Worm (Caenorhabditis elegans) whole organism, L1 larva: Measurements from ENCODE around the gene W08E12.4.
A peak's percentile ranks its signal among the peaks of the same experiment; 100 is the strongest.

Source experiments
- C34B4.2 ChIP-seq: sonication (generic microtip); optimal IDR thresholded peaks from 2 replicates; lab custom pipeline; 2017; ENCODE audit warnings: mild to moderate bottlenecking, missing genetic modification characterization, missing compliant biosample characterization
- F16B12.6 ChIP-seq: fragments of 150-350 bp; optimal IDR thresholded peaks from 2 replicates; lab custom pipeline; 2014; ENCODE audit warnings: missing biosample characterization, missing genetic modification characterization
- Y116A8C.19 ChIP-seq: sonication (generic microtip); optimal IDR thresholded peaks from 2 replicates; lab custom pipeline; 2016; ENCODE audit warnings: missing compliant biosample characterization, missing genetic modification characterization, borderline replicate concordance
- aly-2 ChIP-seq: fragments of 150-350 bp; optimal IDR thresholded peaks from 2 replicates; lab custom pipeline; 2014; ENCODE audit warnings: missing biosample characterization, missing genetic modification characterization
- ama-1 ChIP-seq: fragments of 150-350 bp; optimal IDR thresholded peaks from 2 replicates; lab custom pipeline; 2014
- ceh-63 ChIP-seq: fragments of 200-800 bp; sonication (Bioruptor generic); optimal IDR thresholded peaks from 2 replicates; lab custom pipeline; 2018; ENCODE audit warnings: mild to moderate bottlenecking, missing genetic modification characterization, missing compliant biosample characterization
- ceh-8 ChIP-seq: fragments of 200-800 bp; sonication (Bioruptor generic); optimal IDR thresholded peaks from 2 replicates; lab custom pipeline; 2018; ENCODE audit warnings: mild to moderate bottlenecking, missing genetic modification characterization, moderate library complexity, missing compliant biosample characterization
- ceh-90 ChIP-seq: sonication (generic microtip); optimal IDR thresholded peaks from 2 replicates; lab custom pipeline; 2016; ENCODE audit warnings: missing genetic modification characterization, missing compliant biosample characterization
- dpl-1 ChIP-seq, 3 experiments: fragments of 150-350 bp in 2 of 3; sonication (generic microtip) in 1 of 3; optimal IDR thresholded peaks; 2 replicates each; lab custom pipeline; 2014 to 2017; ENCODE audit warnings: missing biosample characterization in 3 of 3, missing genetic modification characterization in 3 of 3, missing genetic modification reagents in 3 of 3
- dsc-1 ChIP-seq: sonication (generic microtip); optimal IDR thresholded peaks from 2 replicates; lab custom pipeline; 2016; ENCODE audit warnings: mild to moderate bottlenecking, missing genetic modification characterization, missing compliant biosample characterization
- efl-1 ChIP-seq, 4 experiments: fragments of 150-350 bp; optimal IDR thresholded peaks in 3 of 4; peaks in 1 of 4; 1 replicate in 1 of 4; 2 replicates in 3 of 4; lab custom pipeline; 2014; ENCODE audit warnings: missing biosample characterization in 2 of 4, missing genetic modification characterization in 2 of 4, missing genetic modification reagents in 2 of 4
- egl-27 ChIP-seq, 2 experiments: fragments of 150-350 bp in 1 of 2; sonication (generic microtip); optimal IDR thresholded peaks; 3 replicates each; lab custom pipeline; 2017 to 2018; ENCODE audit warnings: missing biosample characterization in 2 of 2, missing genetic modification characterization in 2 of 2, missing genetic modification reagents in 2 of 2
- elt-2 ChIP-seq: sonication (generic microtip); optimal IDR thresholded peaks from 2 replicates; lab custom pipeline; 2016; ENCODE audit warnings: missing genetic modification characterization, mild to moderate bottlenecking, inconsistent platforms, missing compliant biosample characterization, missing genetic modification reagents
- elt-3 ChIP-seq, 6 experiments: fragments of 150-350 bp in 1 of 6; sonication (generic microtip); optimal IDR thresholded peaks; 2 replicates each; lab custom pipeline; 2017 to 2018; ENCODE audit warnings: missing biosample characterization in 6 of 6, missing genetic modification characterization in 6 of 6, inconsistent platforms in 1 of 6
- ets-5 ChIP-seq: fragments of 200-800 bp; sonication (Bioruptor generic); IDR thresholded peaks from 2 replicates; pipeline ENCODE4 v1.3.6; 2022; ENCODE audit warnings: missing genetic modification characterization, missing compliant biosample characterization
- fkh-4 ChIP-seq: sonication (generic microtip); optimal IDR thresholded peaks from 2 replicates; lab custom pipeline; 2016; ENCODE audit warnings: missing compliant biosample characterization, missing genetic modification characterization, borderline replicate concordance
- fkh-8 ChIP-seq: sonication (generic microtip); optimal IDR thresholded peaks from 2 replicates; lab custom pipeline; 2016; ENCODE audit warnings: mild to moderate bottlenecking, missing genetic modification characterization, missing compliant biosample characterization
- hlh-17 ChIP-seq: fragments of 200-800 bp; sonication (Bioruptor generic); optimal IDR thresholded peaks from 2 replicates; lab custom pipeline; 2018; ENCODE audit warnings: missing genetic modification characterization, mild to moderate bottlenecking, missing compliant biosample characterization, moderate library complexity, borderline replicate concordance
- hlh-4 ChIP-seq: sonication (generic microtip); optimal IDR thresholded peaks from 2 replicates; lab custom pipeline; 2016; ENCODE audit warnings: mild to moderate bottlenecking, missing genetic modification characterization, missing compliant biosample characterization
- hpl-2 ChIP-seq: fragments of 150-350 bp; optimal IDR thresholded peaks from 2 replicates; lab custom pipeline; 2014; ENCODE audit warnings: missing biosample characterization, missing genetic modification reagents, missing genetic modification characterization
- irx-1 ChIP-seq: sonication (generic microtip); optimal IDR thresholded peaks from 2 replicates; lab custom pipeline; 2016; ENCODE audit warnings: missing genetic modification characterization, missing compliant biosample characterization
- jun-1 ChIP-seq: fragments of 150-350 bp; optimal IDR thresholded peaks from 2 replicates; lab custom pipeline; 2014; ENCODE audit warnings: missing biosample characterization, missing genetic modification reagents, missing genetic modification characterization
- lin-14 ChIP-seq: fragments of 200-800 bp; sonication (Bioruptor generic); optimal IDR thresholded peaks from 2 replicates; lab custom pipeline; 2018; ENCODE audit warnings: mild to moderate bottlenecking, missing genetic modification characterization, moderate library complexity, missing compliant biosample characterization
- lin-15B ChIP-seq: fragments of 150-350 bp; sonication (generic microtip); optimal IDR thresholded peaks from 3 replicates; lab custom pipeline; 2014; ENCODE audit warnings: missing biosample characterization, missing genetic modification characterization
- lin-39 ChIP-seq: fragments of 150-350 bp; optimal IDR thresholded peaks from 2 replicates; lab custom pipeline; 2014; ENCODE audit warnings: missing biosample characterization, missing genetic modification reagents, missing genetic modification characterization
- lir-3 ChIP-seq: sonication (generic microtip); optimal IDR thresholded peaks from 2 replicates; lab custom pipeline; 2016; ENCODE audit warnings: mild to moderate bottlenecking, missing genetic modification characterization, moderate library complexity, missing compliant biosample characterization; ENCODE audit not compliant: poor library complexity
- mab-9 ChIP-seq: fragments of 200-800 bp; sonication (Bioruptor generic); IDR thresholded peaks from 2 replicates; pipeline ENCODE4 v1.3.6; 2022; ENCODE audit warnings: missing genetic modification reagents, missing genetic modification characterization, missing compliant biosample characterization
- nhr-11 ChIP-seq: fragments of 150-350 bp; optimal IDR thresholded peaks from 2 replicates; lab custom pipeline; 2014; ENCODE audit warnings: missing biosample characterization, missing genetic modification characterization
- nhr-20 ChIP-seq: sonication (generic microtip); optimal IDR thresholded peaks from 2 replicates; lab custom pipeline; 2016; ENCODE audit warnings: mild to moderate bottlenecking, missing genetic modification characterization, missing compliant biosample characterization
- nhr-237 ChIP-seq: fragments of 150-350 bp; optimal IDR thresholded peaks from 2 replicates; lab custom pipeline; 2014; ENCODE audit warnings: missing biosample characterization, missing genetic modification characterization
- nhr-28 ChIP-seq: fragments of 150-350 bp; optimal IDR thresholded peaks from 2 replicates; lab custom pipeline; 2014; ENCODE audit warnings: missing biosample characterization, missing genetic modification characterization
- nhr-47 ChIP-seq: sonication (generic microtip); optimal IDR thresholded peaks from 2 replicates; lab custom pipeline; 2016; ENCODE audit warnings: mild to moderate bottlenecking, missing genetic modification characterization, moderate library complexity, missing compliant biosample characterization
- nhr-71 ChIP-seq: sonication (generic microtip); optimal IDR thresholded peaks from 2 replicates; lab custom pipeline; 2016; ENCODE audit warnings: mild to moderate bottlenecking, missing genetic modification characterization, moderate library complexity, missing compliant biosample characterization
- nhr-90 ChIP-seq: sonication (generic microtip); optimal IDR thresholded peaks from 2 replicates; lab custom pipeline; 2016; ENCODE audit warnings: mild to moderate bottlenecking, missing genetic modification characterization, missing compliant biosample characterization; ENCODE audit not compliant: poor library complexity
- skn-1 ChIP-seq: fragments of 150-350 bp; optimal IDR thresholded peaks from 2 replicates; lab custom pipeline; 2014; ENCODE audit warnings: missing biosample characterization, missing genetic modification characterization
- snpc-4 ChIP-seq: fragments of 150-350 bp; optimal IDR thresholded peaks from 2 replicates; lab custom pipeline; 2014; ENCODE audit warnings: missing biosample characterization, missing genetic modification characterization
- snu-23 ChIP-seq: sonication (generic microtip); optimal IDR thresholded peaks from 2 replicates; lab custom pipeline; 2016; ENCODE audit warnings: missing genetic modification characterization, missing compliant biosample characterization
- sptf-1 ChIP-seq: fragments of 150-350 bp; optimal IDR thresholded peaks from 2 replicates; lab custom pipeline; 2014; ENCODE audit warnings: missing biosample characterization, missing genetic modification characterization
- unc-130 ChIP-seq: fragments of 150-350 bp; optimal IDR thresholded peaks from 2 replicates; lab custom pipeline; 2017; ENCODE audit warnings: missing biosample characterization, missing genetic modification characterization, inconsistent platforms
- unc-62 ChIP-seq: fragments of 150-350 bp; optimal IDR thresholded peaks from 2 replicates; lab custom pipeline; 2014; ENCODE audit warnings: missing biosample characterization, missing genetic modification reagents, missing genetic modification characterization
- vab-15 ChIP-seq: sonication (generic microtip); optimal IDR thresholded peaks from 2 replicates; lab custom pipeline; 2017; ENCODE audit warnings: missing genotype, mild to moderate bottlenecking, missing genetic modification characterization, missing compliant biosample characterization
- xbp-1 ChIP-seq: sonication (generic microtip); optimal IDR thresholded peaks from 2 replicates; lab custom pipeline; 2016; ENCODE audit warnings: missing genetic modification characterization, missing compliant biosample characterization
- zip-4 ChIP-seq: fragments of 200-800 bp; sonication (Bioruptor generic); optimal IDR thresholded peaks from 2 replicates; lab custom pipeline; 2018; ENCODE audit warnings: mild to moderate bottlenecking, missing genetic modification characterization, moderate library complexity, missing compliant biosample characterization
- ztf-11 ChIP-seq, 2 experiments: sonication (generic microtip); optimal IDR thresholded peaks; 2 replicates each; lab custom pipeline; 2016 to 2017; ENCODE audit warnings: missing genetic modification characterization in 2 of 2, missing biosample characterization in 1 of 2, missing compliant biosample characterization in 1 of 2

Gene W08E12.4

ce11 chrIV:3336585-3336984 is 34.4 kb downstream of the W08E12.4 start, which contains the start of gene F42A6.6 (continued):
- TF ChIP-seq F16B12.6 (tag; lab: Kevin White, UChicago): no peak
- TF ChIP-seq ceh-90: no peak
- TF ChIP-seq snu-23 (GFP tag; lab: Kevin White, UChicago): peak; percentile 18
- no peak for TF ChIP-seq lin-39 (tag; lab: Kevin White, UChicago)
- TF ChIP-seq fkh-4 (tag; lab: Kevin White, UChicago): no peak
- no peak for TF ChIP-seq unc-130
- TF ChIP-seq elt-2 (tag; lab: Kevin White, UChicago): peak; percentile 6
- TF ChIP-seq elt-3 (tag; optimal IDR thresholded peaks at IDR 0.05; lab: Kevin White, UChicago): no peak
- TF ChIP-seq snpc-4 (tag; lab: Kevin White, UChicago): no peak
- TF ChIP-seq hlh-4 (tag; lab: Kevin White, UChicago): no peak
- TF ChIP-seq hpl-2: no peak
- no peak for TF ChIP-seq lir-3 (tag; lab: Kevin White, UChicago)
- no peak for TF ChIP-seq ceh-63 (GFP tag; lab: Kevin White, UChicago)
- no peak for TF ChIP-seq skn-1 (tag; lab: Kevin White, UChicago)
- TF ChIP-seq vab-15: no peak
- peak; percentile 88 for TF ChIP-seq ama-1 (lab: Kevin White, UChicago)
- TF ChIP-seq nhr-90 (tag; lab: Kevin White, UChicago): no peak
- no peak for TF ChIP-seq lin-14 (GFP tag; lab: Kevin White, UChicago)
- no peak for TF ChIP-seq Y116A8C.19
- TF ChIP-seq egl-27 (tag; optimal IDR thresholded peaks at IDR 0.05; lab: Kevin White, UChicago): no peak
- no peak for TF ChIP-seq mab-9 (GFP tag; lab: Robert Waterston, UW)
- TF ChIP-seq xbp-1 (tag; lab: Kevin White, UChicago): no peak
- TF ChIP-seq lin-15B (tag; lab: Kevin White, UChicago): no peak
- TF ChIP-seq nhr-237 (tag; lab: Kevin White, UChicago): no peak
- TF ChIP-seq C34B4.2: no peak

ce11 chrIV:3337275-3337674 is 35.1 kb downstream of the W08E12.4 start:
- TF ChIP-seq ceh-8 (GFP tag; lab: Kevin White, UChicago) (peak; percentile 89), nhr-28 (tag; lab: Kevin White, UChicago) (no peak)

- no peak for TF ChIP-seq mab-9 (GFP tag; lab: Robert Waterston, UW)
- TF ChIP-seq efl-1 (optimal IDR thresholded peaks at IDR 0.05; lab: Kevin White, UChicago): no peak
- peak in 1 of 2 experiments; percentile 81 for TF ChIP-seq efl-1 (GFP tag; optimal IDR thresholded peaks at IDR 0.05 in 1 of 2; lab: Kevin White, UChicago)
- no peak for TF ChIP-seq dsc-1
- TF ChIP-seq irx-1 (tag; lab: Kevin White, UChicago): no peak
- no peak for TF ChIP-seq ceh-90
- no peak for TF ChIP-seq jun-1
Measured at ce11 chrIV:3338176-3338575, 36.0 kb downstream of the W08E12.4 start.

- TF ChIP-seq snpc-4 (tag; lab: Kevin White, UChicago): peak; percentile 68
- TF ChIP-seq ets-5 (GFP tag; lab: Robert Waterston, UW): no peak
- peak; percentile 88 for TF ChIP-seq xbp-1 (tag; lab: Kevin White, UChicago)
- TF ChIP-seq C34B4.2: no peak
- TF ChIP-seq nhr-20: peak; percentile 85
- peak; percentile 20 for TF ChIP-seq ceh-8 (GFP tag; lab: Kevin White, UChicago)
- TF ChIP-seq nhr-11 (tag; lab: Kevin White, UChicago): peak; percentile 23
- peak; percentile 8 for TF ChIP-seq elt-2 (tag; lab: Kevin White, UChicago)
- TF ChIP-seq nhr-47 (tag; lab: Kevin White, UChicago): peak; percentile 92
- TF ChIP-seq nhr-71 (tag; lab: Kevin White, UChicago): peak; percentile 93
- TF ChIP-seq Y116A8C.19: no peak
- TF ChIP-seq snu-23 (GFP tag; lab: Kevin White, UChicago): peak; percentile 89
- no peak for TF ChIP-seq aly-2 (tag; lab: Kevin White, UChicago)
- TF ChIP-seq sptf-1 (tag; lab: Kevin White, UChicago): no peak
- peak; percentile 12 for TF ChIP-seq zip-4 (GFP tag; lab: Kevin White, UChicago)
- TF ChIP-seq jun-1: peak; percentile 75
- TF ChIP-seq ztf-11 (tag; optimal IDR thresholded peaks at IDR 0.05; lab: Kevin White, UChicago): peak in 1 of 2 experiments; percentile 69
- TF ChIP-seq hlh-17 (GFP tag; lab: Kevin White, UChicago): no peak
- TF ChIP-seq fkh-8: peak; percentile 87
- no peak for TF ChIP-seq vab-15
- no peak for TF ChIP-seq hpl-2
- peak; percentile 96 to 98 (median 97) for TF ChIP-seq dpl-1 (GFP tag; optimal IDR thresholded peaks at IDR 0.05; lab: Kevin White, UChicago)
- peak; percentile 89 for TF ChIP-seq lin-39 (tag; lab: Kevin White, UChicago)
- TF ChIP-seq unc-62 (GFP tag; lab: Kevin White, UChicago): no peak
- peak; percentile 97 to 99 for TF ChIP-seq efl-1 (optimal IDR thresholded peaks at IDR 0.05; lab: Kevin White, UChicago)
- TF ChIP-seq efl-1 (GFP tag; optimal IDR thresholded peaks at IDR 0.05 in 1 of 2; lab: Kevin White, UChicago): peak; percentile 96 to 99
- peak; percentile 36 for TF ChIP-seq fkh-4 (tag; lab: Kevin White, UChicago)
Measured at ce11 chrIV:3338676-3339075, 36.5 kb downstream of the W08E12.4 start, which contains the start of gene hrpa-1. Gene hrpa-1, minus strand, starts transcription at chrIV:3338867.
